Worm (Caenorhabditis elegans): ENCODE measurements around the gene ZK1307.8.

DNA sequence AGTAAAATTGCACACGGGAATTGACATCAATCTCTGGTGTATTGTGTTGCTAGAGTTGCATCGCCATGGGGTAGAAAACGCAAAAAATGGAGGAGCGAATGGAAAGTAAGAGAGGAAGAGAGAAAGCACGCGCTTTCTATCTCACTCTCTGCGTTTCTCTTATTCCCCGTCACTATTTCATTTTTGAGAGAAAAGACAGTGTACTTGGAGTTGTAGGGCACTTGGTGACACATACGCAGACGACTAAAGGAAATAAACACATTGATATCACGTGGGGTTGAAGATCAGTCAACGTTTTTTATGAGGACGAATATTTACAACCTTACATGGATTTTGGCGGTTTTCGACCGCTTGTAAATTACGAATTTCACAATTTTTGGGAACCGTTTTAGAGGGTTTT lies 21.0 kb upstream of the ZK1307.8 start:
- TF ChIP-seq aly-2 (tag; optimal IDR thresholded peaks at IDR 0.05) (no peak), ama-1 (optimal IDR thresholded peaks at IDR 0.05) (peak; percentile 61), lir-3 (tag; optimal IDR thresholded peaks at IDR 0.05) (no peak), unc-130 (GFP tag; optimal IDR thresholded peaks at IDR 0.05) (no peak), nhr-28 (tag; optimal IDR thresholded peaks at IDR 0.05) (peak; percentile 99), F37D6.2 (tag; optimal IDR thresholded peaks at IDR 0.05) (peak; percentile 42), attf-4 (tag; optimal IDR thresholded peaks at IDR 0.05) (no peak), mxl-3 (GFP tag; optimal IDR thresholded peaks at IDR 0.05) (peak; percentile 99), jun-1 (tag; optimal IDR thresholded peaks at IDR 0.05) (peak; percentile 78), unc-39 (tag; optimal IDR thresholded peaks at IDR 0.05) (no peak)

Data from whole organism, L4 larva.